Worm (Caenorhabditis elegans) whole organism, young adult: Measurements from ENCODE around the gene ZK856.16.

Experiments used
- B0019.2 ChIP-seq: fragments of 200-800 bp; sonication (Bioruptor generic); conservative IDR thresholded peaks from 2 replicates; pipeline ENCODE4 v1.3.6; 2022; ENCODE audit warnings: missing genetic modification reagents, missing genetic modification characterization, missing compliant biosample characterization
- C06A6.2 ChIP-seq: fragments of 200-800 bp; sonication (Bioruptor generic); conservative IDR thresholded peaks from 2 replicates; pipeline ENCODE4 v1.3.6; 2022; ENCODE audit warnings: missing genetic modification characterization, missing compliant biosample characterization
- C17E4.6 ChIP-seq: fragments of 200-800 bp; sonication (Bioruptor generic); IDR thresholded peaks from 2 replicates; pipeline ENCODE4 v1.3.6; 2022; ENCODE audit warnings: missing genetic modification reagents, missing genetic modification characterization, missing compliant biosample characterization
- D2030.7 ChIP-seq: fragments of 200-800 bp; sonication (Bioruptor generic); IDR thresholded peaks from 2 replicates; pipeline ENCODE4 v1.3.6; 2022; ENCODE audit warnings: missing genetic modification reagents, missing genetic modification characterization, missing compliant biosample characterization
- F10E7.11 ChIP-seq: sonication (generic microtip); optimal IDR thresholded peaks from 2 replicates; lab custom pipeline; 2017; ENCODE audit warnings: mild to moderate bottlenecking, missing genetic modification characterization, moderate library complexity, missing compliant biosample characterization
- F39B2.1 ChIP-seq: fragments of 200-800 bp; sonication (Bioruptor generic); IDR thresholded peaks from 2 replicates; pipeline ENCODE4 v1.3.6; 2022; ENCODE audit warnings: missing genetic modification reagents, missing genetic modification characterization, missing compliant biosample characterization
- K11D2.4 ChIP-seq: fragments of 200-800 bp; sonication (Bioruptor generic); IDR thresholded peaks from 2 replicates; pipeline ENCODE4 v1.3.6; 2022; ENCODE audit warnings: missing genetic modification reagents, missing genetic modification characterization, missing compliant biosample characterization
- T07F8.4 ChIP-seq: sonication (generic microtip); optimal IDR thresholded peaks from 2 replicates; lab custom pipeline; 2016; ENCODE audit warnings: mild to moderate bottlenecking, missing genetic modification characterization, moderate library complexity, missing compliant biosample characterization
- Y56A3A.18 ChIP-seq: fragments of 200-800 bp; sonication (Bioruptor generic); IDR thresholded peaks from 2 replicates; pipeline ENCODE4 v1.3.6; 2022; ENCODE audit warnings: missing genetic modification reagents, missing genetic modification characterization, missing compliant biosample characterization
- Y67H2A.10 ChIP-seq: fragments of 200-800 bp; sonication (Bioruptor generic); conservative IDR thresholded peaks from 2 replicates; pipeline ENCODE4 v1.3.6; 2022; ENCODE audit warnings: missing genetic modification reagents, missing genetic modification characterization, missing compliant biosample characterization
- aptf-2 ChIP-seq: fragments of 200-800 bp; sonication (Bioruptor generic); conservative IDR thresholded peaks from 2 replicates; pipeline ENCODE4 v1.3.6; 2022; ENCODE audit warnings: missing genetic modification reagents, missing genetic modification characterization, missing compliant biosample characterization
- attf-3 ChIP-seq: fragments of 200-800 bp; sonication (Bioruptor generic); conservative IDR thresholded peaks from 2 replicates; pipeline ENCODE4 v1.3.6; 2022; ENCODE audit warnings: missing genetic modification reagents, missing genetic modification characterization, missing compliant biosample characterization
- attf-5 ChIP-seq: fragments of 200-800 bp; sonication (Bioruptor generic); optimal IDR thresholded peaks from 2 replicates; lab custom pipeline; 2018; ENCODE audit warnings: mild to moderate bottlenecking, missing genetic modification characterization, missing compliant biosample characterization
- bed-2 ChIP-seq: fragments of 200-800 bp; sonication (Bioruptor generic); IDR thresholded peaks from 2 replicates; pipeline ENCODE4 v1.3.6; 2022; ENCODE audit warnings: missing genetic modification reagents, missing genetic modification characterization, missing compliant biosample characterization
- cebp-1 ChIP-seq, 2 experiments: fragments of 200-800 bp in 1 of 2; sonication (Bioruptor generic) in 1 of 2; sonication (generic microtip) in 1 of 2; IDR thresholded peaks in 1 of 2; optimal IDR thresholded peaks in 1 of 2; 2 replicates each; pipeline versions ENCODE4 v1.3.6 to Lab custom; 2017 to 2022; ENCODE audit warnings: missing compliant biosample characterization in 2 of 2, missing genetic modification characterization in 2 of 2, mild to moderate bottlenecking in 1 of 2, missing genetic modification reagents in 1 of 2, moderate library complexity in 1 of 2
- ceh-58 ChIP-seq: fragments of 200-800 bp; sonication (Bioruptor generic); IDR thresholded peaks from 2 replicates; pipeline ENCODE4 v1.3.6; 2022; ENCODE audit warnings: missing genetic modification characterization, missing compliant biosample characterization
- ceh-91 ChIP-seq: fragments of 200-800 bp; sonication (Bioruptor generic); IDR thresholded peaks from 2 replicates; pipeline ENCODE4 v1.3.6; 2022; ENCODE audit warnings: missing genetic modification reagents, missing genetic modification characterization, missing compliant biosample characterization
- chd-7 ChIP-seq: sonication (generic microtip); optimal IDR thresholded peaks from 2 replicates; lab custom pipeline; 2016; ENCODE audit warnings: mild to moderate bottlenecking, missing genetic modification characterization, moderate library complexity, missing compliant biosample characterization
- dox-1 ChIP-seq: fragments of 200-800 bp; sonication (Bioruptor generic); IDR thresholded peaks from 2 replicates; pipeline ENCODE4 v1.3.6; 2022; ENCODE audit warnings: missing genetic modification reagents, missing genetic modification characterization, missing compliant biosample characterization
- egl-44 ChIP-seq: fragments of 200-800 bp; sonication (Bioruptor generic); IDR thresholded peaks from 2 replicates; pipeline ENCODE4 v1.3.6; 2022; ENCODE audit warnings: missing genetic modification reagents, missing genetic modification characterization, missing compliant biosample characterization
- egrh-3 ChIP-seq: fragments of 200-800 bp; sonication (Bioruptor generic); IDR thresholded peaks from 2 replicates; pipeline ENCODE4 v1.3.6; 2022; ENCODE audit warnings: missing genetic modification reagents, missing genetic modification characterization, missing compliant biosample characterization
- him-1 ChIP-seq: sonication (generic microtip); optimal IDR thresholded peaks from 2 replicates; lab custom pipeline; 2016; ENCODE audit warnings: missing genotype, missing genetic modification reagents, missing genetic modification characterization, missing compliant biosample characterization
- lin-26 ChIP-seq: fragments of 200-800 bp; sonication (Bioruptor generic); IDR thresholded peaks from 2 replicates; pipeline ENCODE4 v1.3.6; 2022; ENCODE audit warnings: missing genetic modification reagents, missing genetic modification characterization, missing compliant biosample characterization
- lin-54 ChIP-seq: fragments of 200-800 bp; sonication (Bioruptor generic); optimal IDR thresholded peaks from 2 replicates; lab custom pipeline; 2018; ENCODE audit warnings: mild to moderate bottlenecking, missing genetic modification characterization, missing compliant biosample characterization
- lsl-1 ChIP-seq: fragments of 200-800 bp; sonication (Bioruptor generic); optimal IDR thresholded peaks from 2 replicates; lab custom pipeline; 2018; ENCODE audit warnings: mild to moderate bottlenecking, missing genetic modification characterization, moderate library complexity, missing compliant biosample characterization
- madf-10 ChIP-seq: sonication (generic microtip); optimal IDR thresholded peaks from 2 replicates; lab custom pipeline; 2016; ENCODE audit warnings: mild to moderate bottlenecking, missing genetic modification characterization, missing compliant biosample characterization
- madf-3 ChIP-seq: fragments of 200-800 bp; sonication (Bioruptor generic); IDR thresholded peaks from 2 replicates; pipeline ENCODE4 v1.3.6; 2022; ENCODE audit warnings: missing genetic modification reagents, missing genetic modification characterization, missing compliant biosample characterization
- mel-28 ChIP-seq: sonication (generic microtip); optimal IDR thresholded peaks from 2 replicates; lab custom pipeline; 2016; ENCODE audit warnings: borderline replicate concordance, mild to moderate bottlenecking, missing genetic modification characterization, missing compliant biosample characterization
- nfya-1 ChIP-seq: sonication (generic microtip); optimal IDR thresholded peaks from 2 replicates; lab custom pipeline; 2017; ENCODE audit warnings: antibody characterized with exemption, missing compliant biosample characterization, missing genetic modification characterization, borderline replicate concordance; ENCODE audit not compliant: insufficient read depth
- nfya-2 ChIP-seq: fragments of 200-800 bp; sonication (Bioruptor generic); IDR thresholded peaks from 2 replicates; pipeline ENCODE4 v1.3.6; 2022; ENCODE audit warnings: missing genetic modification reagents, missing genetic modification characterization, missing compliant biosample characterization
- nhr-179 ChIP-seq: sonication (generic microtip); optimal IDR thresholded peaks from 2 replicates; lab custom pipeline; 2016; ENCODE audit warnings: mild to moderate bottlenecking, missing genetic modification characterization, missing compliant biosample characterization
- pha-4 ChIP-seq: fragments of 150-350 bp; sonication (generic microtip); optimal IDR thresholded peaks from 2 replicates; lab custom pipeline; 2014; ENCODE audit warnings: missing biosample characterization, missing genetic modification reagents, missing genetic modification characterization
- rcor-1 ChIP-seq: fragments of 200-800 bp; sonication (Bioruptor generic); IDR thresholded peaks from 2 replicates; pipeline ENCODE4 v1.3.6; 2022; ENCODE audit warnings: missing genetic modification reagents, missing genetic modification characterization, missing compliant biosample characterization
- rpc-1 ChIP-seq, 2 experiments: fragments of 150-350 bp in 1 of 2; sonication (generic microtip) in 1 of 2; optimal IDR thresholded peaks; 2 replicates each; lab custom pipeline; 2014 to 2018; ENCODE audit warnings: missing biosample characterization in 1 of 2, missing genetic modification characterization in 1 of 2, missing genetic modification reagents in 1 of 2, missing genotype in 1 of 2
- sea-2 ChIP-seq: fragments of 200-800 bp; sonication (Bioruptor generic); IDR thresholded peaks from 2 replicates; pipeline ENCODE4 v1.3.6; 2022; ENCODE audit warnings: missing genetic modification characterization, missing compliant biosample characterization
- snpc-1.1 ChIP-seq: sonication (generic microtip); optimal IDR thresholded peaks from 2 replicates; lab custom pipeline; 2017; ENCODE audit warnings: missing genetic modification characterization, mild to moderate bottlenecking, missing compliant biosample characterization, antibody characterized with exemption, moderate library complexity, missing genotype, missing genetic modification reagents; ENCODE audit not compliant: insufficient read depth
- snpc-4 ChIP-seq, 5 experiments: fragments of 150-350 bp in 1 of 5; sonication (generic microtip) in 4 of 5; optimal IDR thresholded peaks; 2 replicates each; lab custom pipeline; 2014 to 2018; ENCODE audit warnings: missing genetic modification characterization in 5 of 5, missing biosample characterization in 3 of 5, antibody characterized with exemption in 2 of 5, mild to moderate bottlenecking in 2 of 5, missing compliant biosample characterization in 2 of 5, missing genotype in 2 of 5, moderate library complexity in 2 of 5, missing genetic modification reagents in 1 of 5
- ztf-3 ChIP-seq: fragments of 200-800 bp; sonication (Bioruptor generic); optimal IDR thresholded peaks from 2 replicates; lab custom pipeline; 2018; ENCODE audit warnings: mild to moderate bottlenecking, missing genetic modification characterization, missing compliant biosample characterization

The ZK856.16 gene

ce11 chrV:10243105-10243504 is 37.7 kb upstream of the ZK856.16 start, which contains the start of gene C12D8.9:
Gene C12D8.9 (minus strand): TSS chrV:10243205.
- TF ChIP-seq F39B2.1 (no peak), F10E7.11 (no peak), B0019.2 (GFP tag; lab: Robert Waterston, UW) (no peak), snpc-4 (GFP tag; optimal IDR thresholded peaks at IDR 0.05; lab: Kevin White, UChicago) (no peak), snpc-4 (tag; optimal IDR thresholded peaks at IDR 0.05; lab: Kevin White, UChicago) (no peak), rcor-1 (no peak), nhr-179 (tag; lab: Kevin White, UChicago) (no peak), bed-2 (GFP tag; lab: Robert Waterston, UW) (no peak), T07F8.4 (tag; lab: Kevin White, UChicago) (no peak), attf-3 (GFP tag; lab: Robert Waterston, UW) (no peak), C17E4.6 (GFP tag; lab: Robert Waterston, UW) (no peak), dox-1 (no peak), snpc-1.1 (tag; lab: Kevin White, UChicago) (no peak), rpc-1 (optimal IDR thresholded peaks at IDR 0.05; lab: Kevin White, UChicago) (no peak), rpc-1 (tag; optimal IDR thresholded peaks at IDR 0.05; lab: Kevin White, UChicago) (no peak), pha-4 (tag; lab: Kevin White, UChicago) (no peak), lsl-1 (no peak), nfya-1 (tag; lab: Kevin White, UChicago) (no peak), Y56A3A.18 (no peak), attf-5 (no peak), ceh-58 (no peak)

ce11 chrV:10241121-10241803 is 35.9 kb upstream of the ZK856.16 start, which contains the start of the genes C12D8.21 and col-148:
Gene C12D8.21 (minus strand): TSS chrV:10241188.
Gene col-148 (plus strand): TSS chrV:10241753.
- TF ChIP-seq D2030.7 (no peak), dox-1 (no peak), lin-54 (no peak), sea-2 (GFP tag; lab: Robert Waterston, UW) (no peak), nfya-2 (GFP tag; lab: Robert Waterston, UW) (no peak), Y67H2A.10 (GFP tag; lab: Robert Waterston, UW) (no peak), lsl-1 (no peak), C06A6.2 (no peak), cebp-1 (GFP tag; IDR thresholded peaks at IDR 0.05; lab: Robert Waterston, UW) (no peak), cebp-1 (tag; optimal IDR thresholded peaks at IDR 0.05; lab: Kevin White, UChicago) (no peak), egl-44 (no peak), aptf-2 (GFP tag; lab: Robert Waterston, UW) (no peak), him-1 (tag; lab: Kevin White, UChicago) (no peak), chd-7 (tag; lab: Kevin White, UChicago) (no peak), lin-26 (GFP tag; lab: Robert Waterston, UW) (no peak), madf-10 (tag; lab: Kevin White, UChicago) (no peak), egrh-3 (GFP tag; lab: Robert Waterston, UW) (no peak), nfya-1 (tag; lab: Kevin White, UChicago) (no peak), madf-3 (GFP tag; lab: Robert Waterston, UW) (no peak)

ce11 chrV:10239861-10240260 is 34.5 kb upstream of the ZK856.16 start, which contains the start of gene fipr-8:
Gene fipr-8 (minus strand): TSS chrV:10239961.
- TF ChIP-seq ceh-91 (GFP tag; lab: Robert Waterston, UW), result no peak
- no peak for TF ChIP-seq chd-7 (tag; lab: Kevin White, UChicago)
- no peak for TF ChIP-seq egrh-3 (GFP tag; lab: Robert Waterston, UW)
- TF ChIP-seq mel-28, result no peak
- no peak for TF ChIP-seq attf-5
- TF ChIP-seq K11D2.4 (GFP tag; lab: Robert Waterston, UW), result no peak
- TF ChIP-seq ztf-3 (GFP tag; lab: Kevin White, UChicago), result no peak
